Fruit fly (Drosophila melanogaster): ENCODE data around the gene CG7276.

Gene CG7276

DNA sequence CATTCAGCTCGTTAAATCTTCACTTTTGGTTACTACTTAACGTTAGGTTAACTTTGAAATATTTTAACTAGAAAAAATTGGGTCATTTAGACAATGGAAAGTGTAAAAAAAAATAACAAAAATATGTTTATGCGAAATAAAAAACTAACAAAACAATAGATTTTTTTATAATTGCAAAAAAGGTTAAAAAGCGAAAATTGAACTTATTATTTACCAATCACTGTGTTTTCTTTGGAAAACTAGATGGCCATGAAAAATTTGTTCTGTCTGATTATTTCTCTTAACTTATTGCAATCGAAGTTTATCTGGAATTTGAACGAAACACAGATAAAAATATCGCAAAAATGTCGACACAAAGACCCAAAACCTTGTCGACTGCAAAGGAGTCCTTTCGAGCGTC is at the start of gene CG7276:
TSS of gene CG7276 (plus strand) at position 301 of the 400 bp plus-strand sequence.
- TF ChIP-seq cyc (GFP tag; optimal IDR thresholded peaks at IDR 0.05) (no peak), CG6163 (GFP tag; IDR thresholded peaks at IDR 0.05) (no peak)

DNA sequence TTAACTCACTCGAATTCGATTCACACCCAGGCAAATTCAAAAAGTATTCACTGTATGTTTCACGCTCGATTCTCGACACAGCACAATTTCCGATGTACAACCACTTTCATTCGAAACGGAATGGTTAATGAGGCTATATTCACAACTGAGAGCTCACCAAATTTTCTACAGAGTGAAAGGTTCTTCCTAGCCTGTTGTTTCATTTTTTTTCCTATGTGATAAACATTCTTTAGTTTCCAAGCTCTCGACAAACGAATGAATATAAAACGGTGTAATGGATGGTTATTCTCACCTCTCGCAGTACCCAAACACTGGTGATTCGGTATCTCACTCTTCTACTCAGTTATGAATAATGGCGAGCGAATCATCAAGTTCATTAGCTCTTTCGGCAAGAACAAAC is 24.0 kb upstream of the CG7276 start, which contains the start of gene cocoon:
TSS of gene cocoon (minus strand) at position 101 of the 400 bp plus-strand sequence.
- no peak for TF ChIP-seq Hr38 (GFP tag; optimal IDR thresholded peaks at IDR 0.05)
- TF ChIP-seq Met (GFP tag; optimal IDR thresholded peaks at IDR 0.05): no peak
- no peak for TF ChIP-seq Ets96B (tag; optimal IDR thresholded peaks at IDR 0.05)
- TF ChIP-seq CG11294 (GFP tag; IDR thresholded peaks at IDR 0.05): no peak
- no peak for TF ChIP-seq esn (GFP tag; optimal IDR thresholded peaks at IDR 0.05)
- TF ChIP-seq fd85E (GFP tag; optimal IDR thresholded peaks at IDR 0.05): no peak
- TF ChIP-seq CG6808 (GFP tag; optimal IDR thresholded peaks at IDR 0.05): no peak
- no peak for TF ChIP-seq CG3919 (GFP tag; optimal IDR thresholded peaks at IDR 0.05)
- TF ChIP-seq net (GFP tag; optimal IDR thresholded peaks at IDR 0.05): no peak
- TF ChIP-seq CG31627 (GFP tag; optimal IDR thresholded peaks at IDR 0.05): no peak
- TF ChIP-seq CG16779 (tag; optimal IDR thresholded peaks at IDR 0.05): no peak
- TF ChIP-seq lz (GFP tag; optimal IDR thresholded peaks at IDR 0.05): no peak

DNA sequence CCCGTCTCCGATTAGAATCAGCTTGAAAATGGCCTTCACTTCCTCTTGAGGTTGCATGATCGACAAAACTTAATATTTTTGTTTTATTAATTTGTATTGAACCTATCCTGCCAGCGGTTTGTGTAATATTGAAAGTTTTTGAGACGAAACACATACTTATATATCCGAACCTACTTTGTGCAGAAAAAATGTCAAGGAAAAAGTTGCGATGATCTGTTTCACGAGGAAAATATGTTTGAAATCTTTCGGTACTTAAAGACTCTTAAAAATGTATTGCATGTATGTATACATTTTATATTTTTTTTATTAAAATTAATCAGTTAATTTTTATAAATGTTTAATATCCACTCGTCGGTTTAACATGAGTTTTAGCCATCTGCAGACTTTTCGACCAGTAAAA is 12.7 kb upstream of the CG7276 start, which contains the start of gene Ran-like:
TSS of gene Ran-like (minus strand) at position 101 of the 400 bp plus-strand sequence.
- TF ChIP-seq achi (GFP tag; optimal IDR thresholded peaks at IDR 0.05) (no peak), CG6792 (GFP tag; optimal IDR thresholded peaks at IDR 0.05) (no peak), dac (GFP tag; optimal IDR thresholded peaks at IDR 0.05) (no peak), CG6808 (GFP tag; optimal IDR thresholded peaks at IDR 0.05) (no peak), Eip93F (GFP tag; optimal IDR thresholded peaks at IDR 0.05) (no peak), fkh (GFP tag; optimal IDR thresholded peaks at IDR 0.05) (no peak)

DNA sequence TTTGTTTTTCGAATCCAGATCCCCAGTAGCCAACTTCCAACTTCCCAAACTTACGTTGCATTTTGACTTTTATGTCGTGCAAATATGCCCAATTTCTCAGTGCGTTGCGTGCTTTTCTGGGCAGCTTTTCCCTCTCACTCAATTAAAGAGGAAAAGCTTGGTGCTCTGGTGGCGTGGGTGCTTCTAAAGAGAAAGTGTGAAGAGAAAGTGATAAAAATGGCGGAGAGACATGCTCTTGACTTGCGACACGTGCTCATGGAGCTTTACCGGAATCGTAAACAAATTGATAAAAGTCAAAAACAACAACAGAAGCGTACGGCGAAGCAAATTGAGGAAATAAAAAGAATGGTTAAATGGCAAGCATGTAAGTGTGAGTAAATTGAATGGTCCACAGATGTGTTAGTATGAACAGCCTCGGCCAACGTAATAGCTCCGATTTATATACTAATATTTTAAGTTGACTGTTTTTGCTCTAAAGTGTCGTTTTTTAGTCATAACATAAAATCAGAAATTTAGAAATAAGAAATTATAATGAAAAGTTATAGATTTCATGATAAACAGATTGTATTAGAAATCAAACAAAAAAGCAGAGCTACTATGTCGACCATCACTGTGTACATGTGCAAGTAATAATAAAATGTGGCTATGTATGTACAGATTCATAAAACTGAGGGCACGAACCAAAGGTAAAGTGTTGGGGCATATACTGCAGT is 4.0 kb upstream of the CG7276 start:
- TF ChIP-seq fkh (GFP tag; optimal IDR thresholded peaks at IDR 0.05) (peak; percentile 14), dsx (GFP tag; optimal IDR thresholded peaks at IDR 0.05; ENCODE audit: poor library complexity, severe bottlenecking) (no peak), CG32006 (GFP tag; optimal IDR thresholded peaks at IDR 0.05) (peak; percentile 9)

DNA sequence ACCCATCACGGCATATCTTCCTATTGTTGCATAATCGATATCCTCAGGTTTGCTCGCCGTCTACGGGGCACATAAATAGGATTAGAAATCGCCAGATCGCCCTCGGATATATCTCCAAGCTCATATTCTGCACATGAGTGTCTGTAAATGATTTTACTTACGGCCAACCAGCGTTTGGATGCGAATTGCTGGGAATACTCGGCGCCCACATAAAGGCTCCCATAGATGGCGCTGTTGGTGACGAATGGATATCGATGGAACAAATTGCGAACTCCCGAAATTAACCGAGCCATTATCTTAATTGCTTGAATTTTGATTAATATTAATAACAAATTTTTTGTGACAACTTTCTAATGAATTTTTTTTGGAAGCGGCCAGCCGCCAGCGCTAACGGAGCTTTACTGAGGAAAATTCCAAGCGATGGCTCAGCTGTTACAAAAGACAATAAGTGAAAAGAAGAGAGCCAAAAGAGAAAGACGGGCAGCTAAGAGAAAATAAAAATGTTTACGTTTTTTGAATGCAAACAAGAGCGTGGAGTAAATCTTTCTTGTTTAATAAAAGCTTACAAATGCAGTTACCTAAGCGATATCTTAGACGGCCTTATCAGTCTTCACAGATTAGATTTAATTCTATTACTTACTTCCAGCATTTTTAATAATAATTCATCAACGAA is 3.3 kb upstream of the CG7276 start:
- no peak for TF ChIP-seq dac (GFP tag; optimal IDR thresholded peaks at IDR 0.05)
- peak; percentile 13 for TF ChIP-seq vri (GFP tag; optimal IDR thresholded peaks at IDR 0.05)
- peak; percentile 25 for TF ChIP-seq Eip78C (GFP tag)
- peak; percentile 6 for TF ChIP-seq fkh (GFP tag; optimal IDR thresholded peaks at IDR 0.05)

DNA sequence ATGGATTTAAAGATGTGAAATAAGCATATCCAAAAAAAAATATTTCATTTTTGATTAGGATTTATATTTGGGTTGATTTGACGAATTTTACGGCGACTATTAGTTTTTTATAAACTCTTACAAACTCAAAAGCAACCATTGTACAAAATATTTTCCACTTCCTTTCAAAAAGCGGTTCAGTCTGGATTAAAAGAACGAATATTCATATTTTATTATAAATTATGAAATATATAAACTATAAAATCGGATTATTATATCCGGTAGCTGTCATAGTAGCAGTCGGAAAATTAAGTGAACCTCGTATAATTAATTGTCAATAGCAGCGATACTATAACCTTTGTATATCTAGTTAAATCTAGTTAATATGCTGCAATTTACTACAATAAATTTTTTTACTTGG is 2.6 kb upstream of the CG7276 start, which contains the start of gene CG12355:
TSS of gene CG12355 (minus strand) at position 101 of the 400 bp plus-strand sequence.
- TF ChIP-seq Blimp-1 (GFP tag; optimal IDR thresholded peaks at IDR 0.05) (no peak), salr (GFP tag; optimal IDR thresholded peaks at IDR 0.05) (no peak), CG8319 (GFP tag; optimal IDR thresholded peaks at IDR 0.05) (no peak), CG4318 (GFP tag; optimal IDR thresholded peaks at IDR 0.05) (no peak), fkh (GFP tag; optimal IDR thresholded peaks at IDR 0.05) (no peak), CG32006 (GFP tag; optimal IDR thresholded peaks at IDR 0.05) (no peak), dac (GFP tag; optimal IDR thresholded peaks at IDR 0.05) (no peak), CG3919 (GFP tag; optimal IDR thresholded peaks at IDR 0.05) (no peak), lz (GFP tag; optimal IDR thresholded peaks at IDR 0.05) (no peak), Hr4 (GFP tag; optimal IDR thresholded peaks at IDR 0.05) (no peak), CG10631 (GFP tag; optimal IDR thresholded peaks at IDR 0.05) (no peak), dsx (GFP tag; optimal IDR thresholded peaks at IDR 0.05; ENCODE audit: poor library complexity, severe bottlenecking) (no peak), ss (GFP tag; optimal IDR thresholded peaks at IDR 0.05) (no peak)
